Worm (Caenorhabditis elegans): ENCODE results near the gene ZK370.4.

The ZK370.4 gene

ce11 chrIII:8696680-8697079 is 34.5 kb downstream of the ZK370.4 start (continued):
- TF ChIP-seq unc-30 (tag; optimal IDR thresholded peaks at IDR 0.05) (no peak), vab-15 (tag; optimal IDR thresholded peaks at IDR 0.05) (no peak), swsn-7 (tag; optimal IDR thresholded peaks at IDR 0.05) (peak; percentile 15), xbp-1 (tag; optimal IDR thresholded peaks at IDR 0.05) (no peak), nhr-12 (tag; optimal IDR thresholded peaks at IDR 0.05) (no peak), skn-1 (tag; optimal IDR thresholded peaks at IDR 0.05) (no peak), fkh-4 (tag; optimal IDR thresholded peaks at IDR 0.05; ENCODE audit: borderline replicate concordance) (no peak), egl-13 (tag; optimal IDR thresholded peaks at IDR 0.05) (no peak), ceh-88 (GFP tag; IDR thresholded peaks at IDR 0.05) (no peak), nhr-84 (tag; optimal IDR thresholded peaks at IDR 0.05) (no peak), aha-1 (tag; optimal IDR thresholded peaks at IDR 0.05) (no peak), C04F5.9 (tag; optimal IDR thresholded peaks at IDR 0.05) (no peak), F16B12.6 (tag; optimal IDR thresholded peaks at IDR 0.05) (no peak), sox-4 (tag; optimal IDR thresholded peaks at IDR 0.05) (no peak), nhr-85 (tag) (no peak), hlh-17 (GFP tag; optimal IDR thresholded peaks at IDR 0.05; ENCODE audit: borderline replicate concordance) (no peak), pqm-1 (tag; optimal IDR thresholded peaks at IDR 0.05) (no peak), ztf-4 (tag; optimal IDR thresholded peaks at IDR 0.05) (no peak), lir-3 (tag; optimal IDR thresholded peaks at IDR 0.05; ENCODE audit: poor library complexity) (no peak), ama-1 (optimal IDR thresholded peaks at IDR 0.05) (no peak), hlh-4 (tag; optimal IDR thresholded peaks at IDR 0.05) (no peak), nhr-47 (tag; optimal IDR thresholded peaks at IDR 0.05) (peak; percentile 3), unc-130 (tag; optimal IDR thresholded peaks at IDR 0.05) (no peak), ets-5 (GFP tag; IDR thresholded peaks at IDR 0.05) (no peak), nhr-20 (tag; optimal IDR thresholded peaks at IDR 0.05) (peak; percentile 8), dsc-1 (tag; optimal IDR thresholded peaks at IDR 0.05) (no peak), tbx-2 (tag; optimal IDR thresholded peaks at IDR 0.05) (no peak), nhr-19 (GFP tag; conservative IDR thresholded peaks at IDR 0.05) (no peak), fkh-8 (tag; optimal IDR thresholded peaks at IDR 0.05) (peak; percentile 65), jun-1 (tag; optimal IDR thresholded peaks at IDR 0.05) (no peak), alr-1 (tag; optimal IDR thresholded peaks at IDR 0.05; ENCODE audit: borderline replicate concordance) (no peak), lin-13 (GFP tag; optimal IDR thresholded peaks at IDR 0.05) (no peak), isw-1 (GFP tag; IDR thresholded peaks at IDR 0.05) (no peak), ceh-82 (tag; optimal IDR thresholded peaks at IDR 0.05) (peak in 1 of 3 experiments; percentile 35), snpc-4 (tag; optimal IDR thresholded peaks at IDR 0.05) (no peak), hpl-2 (GFP tag; optimal IDR thresholded peaks at IDR 0.05) (no peak), sptf-1 (tag; optimal IDR thresholded peaks at IDR 0.05) (no peak), lin-15B (tag; optimal IDR thresholded peaks at IDR 0.05) (no peak), mef-2 (tag; optimal IDR thresholded peaks at IDR 0.05) (no peak), nhr-237 (tag; optimal IDR thresholded peaks at IDR 0.05) (no peak), blmp-1 (tag; optimal IDR thresholded peaks at IDR 0.05) (peak; percentile 92), Y116A8C.19 (tag; optimal IDR thresholded peaks at IDR 0.05; ENCODE audit: borderline replicate concordance) (no peak), C34B4.2 (tag; optimal IDR thresholded peaks at IDR 0.05) (no peak), C16A3.4 (tag; optimal IDR thresholded peaks at IDR 0.05) (no peak), mab-9 (GFP tag; IDR thresholded peaks at IDR 0.05) (no peak), irx-1 (tag; optimal IDR thresholded peaks at IDR 0.05) (no peak), snu-23 (GFP tag; optimal IDR thresholded peaks at IDR 0.05) (peak; percentile 45), efl-1 (optimal IDR thresholded peaks at IDR 0.05) (peak; percentile 51 to 55), efl-1 (GFP tag; optimal IDR thresholded peaks at IDR 0.05 in 1 of 2) (peak; percentile 27 to 79), nhr-77 (tag; optimal IDR thresholded peaks at IDR 0.05) (no peak), pag-3 (tag; optimal IDR thresholded peaks at IDR 0.05; ENCODE audit: borderline replicate concordance, insufficient read depth) (no peak), lin-14 (GFP tag; optimal IDR thresholded peaks at IDR 0.05) (peak; percentile 66), nhr-28 (tag; optimal IDR thresholded peaks at IDR 0.05) (no peak), fos-1 (tag; optimal IDR thresholded peaks at IDR 0.05) (peak; percentile 42), fkh-10 (GFP tag; optimal IDR thresholded peaks at IDR 0.05) (no peak), lin-35 (GFP tag; optimal IDR thresholded peaks at IDR 0.05) (peak; percentile 27 to 46)

All from whole organism, L1 larva.